Fruit fly (Drosophila melanogaster): Measurements from ENCODE around the gene CG10958.
A peak's percentile ranks its signal among the peaks of the same experiment; 100 is the strongest.

CG10958 gene

dm6 chrX:8148556-8148955, 16.5 kb downstream of the CG10958 start, which contains the start of gene CG10959 (continued):
- TF ChIP-seq her (GFP tag; optimal IDR thresholded peaks at IDR 0.05) (no peak), HLH3B (GFP tag; IDR thresholded peaks at IDR 0.05) (no peak), CG12942 (GFP tag; optimal IDR thresholded peaks at IDR 0.05) (no peak), CG2116 (GFP tag; optimal IDR thresholded peaks at IDR 0.05) (peak; percentile 30), Mrtf (GFP tag; IDR thresholded peaks at IDR 0.05) (no peak), h (optimal IDR thresholded peaks at IDR 0.05) (no peak)

dm6 chrX:8152077-8152476, 20.0 kb downstream of the CG10958 start, which contains the start of gene Gbeta5:
Gene Gbeta5, minus strand, starts transcription at chrX:8152275.
- TF ChIP-seq unc-4 (GFP tag; IDR thresholded peaks at IDR 0.05; ENCODE audit: partially characterized antibody) (no peak), insv (GFP tag; optimal IDR thresholded peaks at IDR 0.05) (peak in 1 of 2 experiments; percentile 83), inv (GFP tag; IDR thresholded peaks at IDR 0.05; ENCODE audit: partially characterized antibody) (no peak), HLH3B (GFP tag; IDR thresholded peaks at IDR 0.05) (no peak), bbx (GFP tag; IDR thresholded peaks at IDR 0.05; ENCODE audit: partially characterized antibody) (peak; percentile 14; the same call in 1 of the 2 replicates), CG5953 (GFP tag; IDR thresholded peaks at IDR 0.05) (no peak), btn (GFP tag; optimal IDR thresholded peaks at IDR 0.05) (no peak), MBD-R2 (GFP tag; IDR thresholded peaks at IDR 0.05) (0 out of 2 replicates have a peak, but pooled peaks have one; percentile 8), crp (GFP tag; optimal IDR thresholded peaks at IDR 0.05) (no peak), tna (GFP tag; IDR thresholded peaks at IDR 0.05; ENCODE audit: partially characterized antibody) (no peak), sens (GFP tag) (peak; percentile 15), Antp (GFP tag; optimal IDR thresholded peaks at IDR 0.05) (no peak), kay (GFP tag; optimal IDR thresholded peaks at IDR 0.05) (no peak), CTCF (GFP tag; optimal IDR thresholded peaks at IDR 0.05) (no peak), dpn (GFP tag; optimal IDR thresholded peaks at IDR 0.05) (no peak), MESR4 (GFP tag; optimal IDR thresholded peaks at IDR 0.05) (peak; percentile 66), HHEX (GFP tag; optimal IDR thresholded peaks at IDR 0.05) (no peak), grn (GFP tag; optimal IDR thresholded peaks at IDR 0.05) (no peak), schlank (tag; optimal IDR thresholded peaks at IDR 0.05) (no peak), CG10959 (GFP tag; IDR thresholded peaks at IDR 0.05) (no peak), CG9797 (GFP tag; optimal IDR thresholded peaks at IDR 0.05) (no peak), CG32767 (GFP tag; IDR thresholded peaks at IDR 0.05) (peak; percentile 70; the same call in 1 of the 2 replicates), CG8290 (GFP tag; optimal IDR thresholded peaks at IDR 0.05) (no peak), CG8290 (tag; optimal IDR thresholded peaks at IDR 0.05) (no peak), wor (GFP tag; IDR thresholded peaks at IDR 0.05) (no peak), CG17802 (tag; optimal IDR thresholded peaks at IDR 0.05) (no peak), CHES-1-like (GFP tag; optimal IDR thresholded peaks at IDR 0.05) (no peak), usp (GFP tag; optimal IDR thresholded peaks at IDR 0.05) (no peak), onecut (GFP tag; IDR thresholded peaks at IDR 0.05) (peak; percentile 53), CG14860 (GFP tag; IDR thresholded peaks at IDR 0.05; ENCODE audit: partially characterized antibody) (no peak), gcm2 (GFP tag; optimal IDR thresholded peaks at IDR 0.05) (no peak), dm (GFP tag; optimal IDR thresholded peaks at IDR 0.05) (no peak), CG14710 (tag; optimal IDR thresholded peaks at IDR 0.05) (peak; percentile 17), Fer1 (GFP tag; optimal IDR thresholded peaks at IDR 0.05) (no peak), fru (optimal IDR thresholded peaks at IDR 0.05) (no peak), CG4617 (GFP tag; optimal IDR thresholded peaks at IDR 0.05; ENCODE audit: borderline replicate concordance) (no peak), CG10267 (tag; optimal IDR thresholded peaks at IDR 0.05) (no peak), CG14965 (GFP tag; optimal IDR thresholded peaks at IDR 0.05; ENCODE audit: borderline replicate concordance) (no peak), D19B (GFP tag; optimal IDR thresholded peaks at IDR 0.05) (no peak), CG7928 (GFP tag; optimal IDR thresholded peaks at IDR 0.05) (no peak), CG10462 (GFP tag; optimal IDR thresholded peaks at IDR 0.05) (peak; percentile 17), Dref (GFP tag; IDR thresholded peaks at IDR 0.05) (peak; percentile 49)

Measured in whole organism, embryonic.